Fruit fly (Drosophila melanogaster) S2 (cell line): ENCODE measurements around the gene CG12078.

Experiments used
- CG8478 ChIP-seq: fragments of >200 bp; optimal IDR thresholded peaks from 2 replicates; lab custom pipeline; 2018
- CTCF ChIP-seq, 2 experiments: fragments of >200 bp; optimal IDR thresholded peaks; 2 replicates each; lab custom pipeline; 2018

DNA sequence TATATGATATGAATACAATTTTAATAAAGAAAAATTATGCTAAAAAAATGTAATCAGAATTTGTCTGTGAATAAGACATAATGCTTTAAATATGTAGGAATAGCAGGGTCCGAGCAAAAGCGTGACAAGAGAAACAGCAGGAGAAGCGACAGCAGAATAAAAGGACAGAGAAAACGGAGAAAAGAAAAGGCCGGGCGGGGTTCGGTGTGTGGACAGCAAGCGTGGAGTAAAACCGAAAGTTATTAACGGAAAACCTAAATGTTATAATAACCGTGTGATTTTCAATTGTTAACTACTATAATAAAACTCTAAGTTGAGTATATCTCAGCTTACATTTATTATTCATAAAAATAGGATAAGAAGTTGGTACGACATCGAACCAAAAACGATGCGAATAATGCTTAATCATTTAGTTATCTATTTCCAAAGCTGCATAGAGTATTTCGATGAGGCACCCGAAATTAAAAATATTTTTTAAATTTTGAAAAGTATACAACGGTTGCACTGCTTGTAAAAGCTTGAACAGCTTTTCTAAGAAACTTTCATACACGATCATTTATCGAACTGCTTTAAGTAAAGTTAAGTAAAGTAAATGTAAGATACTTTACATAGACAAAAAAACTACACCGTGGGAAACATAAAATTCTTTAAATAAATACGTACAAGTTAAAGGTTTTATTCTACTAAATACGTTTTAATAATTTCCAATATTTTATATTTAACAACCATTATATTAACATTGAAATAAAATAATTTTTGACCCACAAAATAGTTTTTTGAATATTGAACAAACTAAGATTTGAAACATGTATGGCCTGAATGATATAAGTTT, 7.8 kb upstream of the CG12078 start:
- TF ChIP-seq CG8478 (lab: Kevin White, UChicago) (no peak), CTCF (optimal IDR thresholded peaks at IDR 0.05; lab: Kevin White, UChicago) (no peak)
